Worm (Caenorhabditis elegans) whole organism, young adult: ENCODE data around the gene sex-1.
A peak's percentile ranks its signal among the peaks of the same experiment; 100 is the strongest.

Source experiments
- B0261.1 ChIP-seq: sonication (generic microtip); optimal IDR thresholded peaks from 2 replicates; lab custom pipeline; 2016; ENCODE audit warnings: mild to moderate bottlenecking, missing genetic modification characterization, moderate library complexity, missing compliant biosample characterization
- C06A6.2 ChIP-seq: fragments of 200-800 bp; sonication (Bioruptor generic); conservative IDR thresholded peaks from 2 replicates; pipeline ENCODE4 v1.3.6; 2022; ENCODE audit warnings: missing genetic modification characterization, missing compliant biosample characterization
- D2030.7 ChIP-seq: fragments of 200-800 bp; sonication (Bioruptor generic); IDR thresholded peaks from 2 replicates; pipeline ENCODE4 v1.3.6; 2022; ENCODE audit warnings: missing genetic modification reagents, missing genetic modification characterization, missing compliant biosample characterization
- F10E7.11 ChIP-seq: sonication (generic microtip); optimal IDR thresholded peaks from 2 replicates; lab custom pipeline; 2017; ENCODE audit warnings: mild to moderate bottlenecking, missing genetic modification characterization, moderate library complexity, missing compliant biosample characterization
- F33H1.4 ChIP-seq: fragments of 200-800 bp; sonication (Bioruptor generic); IDR thresholded peaks from 2 replicates; pipeline ENCODE4 v1.3.6; 2022; ENCODE audit warnings: missing genetic modification reagents, missing genetic modification characterization, missing compliant biosample characterization
- F39B2.1 ChIP-seq: fragments of 200-800 bp; sonication (Bioruptor generic); IDR thresholded peaks from 2 replicates; pipeline ENCODE4 v1.3.6; 2022; ENCODE audit warnings: missing genetic modification reagents, missing genetic modification characterization, missing compliant biosample characterization
- F52B5.7 ChIP-seq: sonication (generic microtip); optimal IDR thresholded peaks from 2 replicates; lab custom pipeline; 2016; ENCODE audit warnings: mild to moderate bottlenecking, missing genetic modification characterization, missing compliant biosample characterization
- F57C9.4 ChIP-seq: sonication (generic microtip); optimal IDR thresholded peaks from 2 replicates; lab custom pipeline; 2017; ENCODE audit warnings: mild to moderate bottlenecking, missing genetic modification characterization, missing compliant biosample characterization
- T07F8.4 ChIP-seq: sonication (generic microtip); optimal IDR thresholded peaks from 2 replicates; lab custom pipeline; 2016; ENCODE audit warnings: mild to moderate bottlenecking, missing genetic modification characterization, moderate library complexity, missing compliant biosample characterization
- Y53G8AR.9 ChIP-seq: fragments of 200-800 bp; sonication (Bioruptor generic); conservative IDR thresholded peaks from 2 replicates; pipeline ENCODE4 v1.3.6; 2022; ENCODE audit warnings: missing genetic modification reagents, missing genetic modification characterization, missing compliant biosample characterization
- akir-1 ChIP-seq: fragments of 200-800 bp; sonication (Bioruptor generic); optimal IDR thresholded peaks from 2 replicates; lab custom pipeline; 2018; ENCODE audit warnings: mild to moderate bottlenecking, missing genetic modification characterization, moderate library complexity, missing compliant biosample characterization
- athp-1 ChIP-seq: sonication (generic microtip); optimal IDR thresholded peaks from 2 replicates; lab custom pipeline; 2017; ENCODE audit warnings: mild to moderate bottlenecking, missing genetic modification characterization, missing compliant biosample characterization
- attf-5 ChIP-seq: fragments of 200-800 bp; sonication (Bioruptor generic); optimal IDR thresholded peaks from 2 replicates; lab custom pipeline; 2018; ENCODE audit warnings: mild to moderate bottlenecking, missing genetic modification characterization, missing compliant biosample characterization
- cebp-1 ChIP-seq, 2 experiments: fragments of 200-800 bp in 1 of 2; sonication (Bioruptor generic) in 1 of 2; sonication (generic microtip) in 1 of 2; IDR thresholded peaks in 1 of 2; optimal IDR thresholded peaks in 1 of 2; 2 replicates each; pipeline versions ENCODE4 v1.3.6 to Lab custom; 2017 to 2022; ENCODE audit warnings: missing compliant biosample characterization in 2 of 2, missing genetic modification characterization in 2 of 2, mild to moderate bottlenecking in 1 of 2, missing genetic modification reagents in 1 of 2, moderate library complexity in 1 of 2
- ceh-40 ChIP-seq: fragments of 200-800 bp; sonication (Bioruptor generic); IDR thresholded peaks from 2 replicates; pipeline ENCODE4 v1.3.6; 2022; ENCODE audit warnings: missing genetic modification characterization, missing compliant biosample characterization
- ceh-79 ChIP-seq: sonication (generic microtip); optimal IDR thresholded peaks from 2 replicates; lab custom pipeline; 2017; ENCODE audit warnings: mild to moderate bottlenecking, missing genetic modification characterization, missing compliant biosample characterization
- chd-7 ChIP-seq: sonication (generic microtip); optimal IDR thresholded peaks from 2 replicates; lab custom pipeline; 2016; ENCODE audit warnings: mild to moderate bottlenecking, missing genetic modification characterization, moderate library complexity, missing compliant biosample characterization
- dox-1 ChIP-seq: fragments of 200-800 bp; sonication (Bioruptor generic); IDR thresholded peaks from 2 replicates; pipeline ENCODE4 v1.3.6; 2022; ENCODE audit warnings: missing genetic modification reagents, missing genetic modification characterization, missing compliant biosample characterization
- dpff-1 ChIP-seq: sonication (generic microtip); optimal IDR thresholded peaks from 2 replicates; lab custom pipeline; 2017; ENCODE audit warnings: mild to moderate bottlenecking, missing genetic modification characterization, missing compliant biosample characterization
- egl-44 ChIP-seq: fragments of 200-800 bp; sonication (Bioruptor generic); IDR thresholded peaks from 2 replicates; pipeline ENCODE4 v1.3.6; 2022; ENCODE audit warnings: missing genetic modification reagents, missing genetic modification characterization, missing compliant biosample characterization
- ets-4 ChIP-seq: fragments of 200-800 bp; sonication (Bioruptor generic); optimal IDR thresholded peaks from 2 replicates; lab custom pipeline; 2018; ENCODE audit warnings: mild to moderate bottlenecking, missing genetic modification characterization, missing compliant biosample characterization
- hlh-26 ChIP-seq: fragments of 200-800 bp; sonication (Bioruptor generic); conservative IDR thresholded peaks from 2 replicates; pipeline ENCODE4 v1.3.6; 2022; ENCODE audit warnings: missing genetic modification reagents, missing genetic modification characterization, missing compliant biosample characterization
- hmg-20 ChIP-seq: fragments of 200-800 bp; sonication (Bioruptor generic); IDR thresholded peaks from 2 replicates; pipeline ENCODE4 v1.3.6; 2022; ENCODE audit warnings: missing genetic modification reagents, missing genetic modification characterization, missing compliant biosample characterization
- hrde-1 ChIP-seq: sonication (generic microtip); optimal IDR thresholded peaks from 2 replicates; lab custom pipeline; 2016; ENCODE audit warnings: missing genetic modification characterization, mild to moderate bottlenecking, missing compliant biosample characterization, moderate library complexity, missing genotype, missing genetic modification reagents, borderline replicate concordance
- let-607 ChIP-seq, 2 experiments: fragments of 200-800 bp in 1 of 2; sonication (Bioruptor generic) in 1 of 2; sonication (generic microtip) in 1 of 2; optimal IDR thresholded peaks; 2 replicates each; lab custom pipeline; 2016 to 2018; ENCODE audit warnings: mild to moderate bottlenecking in 2 of 2, missing compliant biosample characterization in 2 of 2, missing genetic modification characterization in 2 of 2, moderate library complexity in 2 of 2, missing genotype in 1 of 2
- lin-40 ChIP-seq: sonication (generic microtip); optimal IDR thresholded peaks from 2 replicates; lab custom pipeline; 2016; ENCODE audit warnings: missing genetic modification characterization, mild to moderate bottlenecking, missing compliant biosample characterization, missing genotype, missing genetic modification reagents
- lin-54 ChIP-seq: fragments of 200-800 bp; sonication (Bioruptor generic); optimal IDR thresholded peaks from 2 replicates; lab custom pipeline; 2018; ENCODE audit warnings: mild to moderate bottlenecking, missing genetic modification characterization, missing compliant biosample characterization
- lsl-1 ChIP-seq: fragments of 200-800 bp; sonication (Bioruptor generic); optimal IDR thresholded peaks from 2 replicates; lab custom pipeline; 2018; ENCODE audit warnings: mild to moderate bottlenecking, missing genetic modification characterization, moderate library complexity, missing compliant biosample characterization
- lsy-27 ChIP-seq: sonication (generic microtip); optimal IDR thresholded peaks from 2 replicates; lab custom pipeline; 2017; ENCODE audit warnings: missing genetic modification characterization, mild to moderate bottlenecking, missing compliant biosample characterization, antibody characterized with exemption, missing genotype, borderline replicate concordance; ENCODE audit not compliant: insufficient read depth
- mxl-1 ChIP-seq: sonication (generic microtip); optimal IDR thresholded peaks from 2 replicates; lab custom pipeline; 2016; ENCODE audit warnings: missing genetic modification characterization, missing compliant biosample characterization
- nhr-80 ChIP-seq: sonication (generic microtip); optimal IDR thresholded peaks from 2 replicates; lab custom pipeline; 2016; ENCODE audit warnings: missing genetic modification characterization, missing compliant biosample characterization
- nhr-90 ChIP-seq: sonication (generic microtip); optimal IDR thresholded peaks from 2 replicates; lab custom pipeline; 2016; ENCODE audit warnings: missing genotype, mild to moderate bottlenecking, missing genetic modification characterization, missing compliant biosample characterization
- pha-4 ChIP-seq: fragments of 150-350 bp; sonication (generic microtip); optimal IDR thresholded peaks from 2 replicates; lab custom pipeline; 2014; ENCODE audit warnings: missing biosample characterization, missing genetic modification reagents, missing genetic modification characterization
- sdz-38 ChIP-seq: sonication (generic microtip); optimal IDR thresholded peaks from 2 replicates; lab custom pipeline; 2016; ENCODE audit warnings: missing genotype, missing genetic modification characterization, missing compliant biosample characterization
- somi-1 ChIP-seq: fragments of 200-800 bp; sonication (Bioruptor generic); optimal IDR thresholded peaks from 2 replicates; lab custom pipeline; 2018; ENCODE audit warnings: mild to moderate bottlenecking, missing genetic modification characterization, missing compliant biosample characterization
- sptf-2 ChIP-seq: fragments of 200-800 bp; sonication (Bioruptor generic); optimal IDR thresholded peaks from 2 replicates; lab custom pipeline; 2018; ENCODE audit warnings: mild to moderate bottlenecking, missing genetic modification characterization, missing compliant biosample characterization
- tbp1 ChIP-seq: fragments of 200-800 bp; sonication (Bioruptor generic); optimal IDR thresholded peaks from 2 replicates; lab custom pipeline; 2018; ENCODE audit warnings: mild to moderate bottlenecking, missing genetic modification characterization, missing compliant biosample characterization
- tlf-1 ChIP-seq: fragments of 200-800 bp; sonication (Bioruptor generic); optimal IDR thresholded peaks from 2 replicates; lab custom pipeline; 2018; ENCODE audit warnings: mild to moderate bottlenecking, missing genetic modification characterization, missing compliant biosample characterization
- unc-62 ChIP-seq: fragments of 150-350 bp; optimal IDR thresholded peaks from 2 replicates; lab custom pipeline; 2014; ENCODE audit warnings: missing biosample characterization, missing genetic modification reagents, missing genetic modification characterization

sex-1 gene

ce11 chrX:10206008-10206407 is 787 bp upstream of the sex-1 start (continued):
- no peak for TF ChIP-seq lin-54 (GFP tag; lab: Kevin White, UChicago)
- TF ChIP-seq Y53G8AR.9 (GFP tag; lab: Robert Waterston, UW) = no peak

- TF ChIP-seq sptf-2 = no peak
- peak; percentile 27 for TF ChIP-seq unc-62 (GFP tag; lab: Kevin White, UChicago)
Observed at ce11 chrX:10204313-10205063, 733 bp downstream of the sex-1 start.

- TF ChIP-seq tbp1 (no peak), F10E7.11 (no peak), pha-4 (tag; lab: Kevin White, UChicago) (no peak), akir-1 (GFP tag; lab: Kevin White, UChicago) (no peak)
Observed at ce11 chrX:10203501-10203900, 1.7 kb downstream of the sex-1 start.

- TF ChIP-seq F33H1.4 (GFP tag; lab: Robert Waterston, UW) = no peak
- no peak for TF ChIP-seq B0261.1
- TF ChIP-seq somi-1 = no peak
- TF ChIP-seq F52B5.7 = no peak
- TF ChIP-seq nhr-90 = no peak
- no peak for TF ChIP-seq mxl-1
- TF ChIP-seq lsl-1 (GFP tag; lab: Kevin White, UChicago) = no peak
- no peak for TF ChIP-seq F57C9.4 (tag; lab: Kevin White, UChicago)
- TF ChIP-seq, all 124 proteins: peak for 0
Observed at ce11 chrX:10199202-10199601, 6.0 kb downstream of the sex-1 start.

ce11 chrX:10197204-10197756 is 7.9 kb downstream of the sex-1 start, which contains the start of gene nucb-1:
Gene nucb-1 (plus strand): TSS chrX:10197706.
- TF ChIP-seq ceh-40 (GFP tag; lab: Robert Waterston, UW) (no peak), ceh-79 (no peak), egl-44 (GFP tag; lab: Robert Waterston, UW) (no peak), cebp-1 (GFP tag; IDR thresholded peaks at IDR 0.05; lab: Robert Waterston, UW) (no peak), cebp-1 (tag; optimal IDR thresholded peaks at IDR 0.05; lab: Kevin White, UChicago) (peak; percentile 45), sdz-38 (tag; lab: Kevin White, UChicago) (no peak), hrde-1 (tag; lab: Kevin White, UChicago) (no peak), hlh-26 (GFP tag; lab: Robert Waterston, UW) (no peak), dpff-1 (tag; lab: Kevin White, UChicago) (no peak), F33H1.4 (GFP tag; lab: Robert Waterston, UW) (no peak), tlf-1 (no peak), hmg-20 (GFP tag; lab: Robert Waterston, UW) (no peak), attf-5 (GFP tag; lab: Kevin White, UChicago) (peak; percentile 31), ets-4 (GFP tag; lab: Kevin White, UChicago) (no peak), chd-7 (tag; lab: Kevin White, UChicago) (no peak), F52B5.7 (no peak), C06A6.2 (GFP tag; lab: Robert Waterston, UW) (no peak), F39B2.1 (GFP tag; lab: Robert Waterston, UW) (no peak), lsy-27 (no peak), B0261.1 (no peak), let-607 (tag; optimal IDR thresholded peaks at IDR 0.05; lab: Kevin White, UChicago) (peak; percentile 87 to 96), dox-1 (no peak), unc-62 (GFP tag; lab: Kevin White, UChicago) (peak; percentile 17), nhr-90 (no peak), nhr-80 (peak; percentile 67), mxl-1 (no peak), lin-40 (tag; lab: Kevin White, UChicago) (peak; percentile 59), D2030.7 (GFP tag; lab: Robert Waterston, UW) (no peak), T07F8.4 (tag; lab: Kevin White, UChicago) (no peak), athp-1 (tag; lab: Kevin White, UChicago) (no peak)
